Fruit fly (Drosophila melanogaster) whole organism, pupa: ENCODE results near the gene CG14803.

Experiments used
- CG10348 ChIP-seq: fragments of 200-800 bp; sonication (Bioruptor generic); IDR thresholded peaks from 2 replicates; pipeline ENCODE4 v1.3.6; 2022; ENCODE audit warnings: missing biosample characterization, missing genetic modification characterization
- CG12605 ChIP-seq: fragments of 200-800 bp; sonication (Bioruptor generic); IDR thresholded peaks from 2 replicates; pipeline ENCODE4 v1.3.6; 2022; ENCODE audit warnings: missing biosample characterization, missing genetic modification characterization
- CG13204 ChIP-seq: fragments of 200-800 bp; sonication (Bioruptor generic); optimal IDR thresholded peaks from 2 replicates; lab custom pipeline; 2018; ENCODE audit warnings: missing biosample characterization, mild to moderate bottlenecking, missing genetic modification characterization, moderate library complexity
- CG14655 ChIP-seq: fragments of 200-800 bp; sonication (Bioruptor generic); optimal IDR thresholded peaks from 3 replicates; lab custom pipeline; 2017; ENCODE audit warnings: mild to moderate bottlenecking, missing biosample characterization, missing genetic modification reagents, missing genetic modification characterization
- CG15710 ChIP-seq: fragments of 200-800 bp; sonication (Bioruptor generic); optimal IDR thresholded peaks from 2 replicates; lab custom pipeline; 2018; ENCODE audit warnings: missing biosample characterization, mild to moderate bottlenecking, missing genetic modification characterization, moderate library complexity
- CG17806 ChIP-seq: fragments of 200-800 bp; sonication (Bioruptor generic); optimal IDR thresholded peaks from 2 replicates; lab custom pipeline; 2018; ENCODE audit warnings: missing biosample characterization, mild to moderate bottlenecking, missing genetic modification characterization, moderate library complexity
- CG32121 ChIP-seq: fragments of 200-800 bp; sonication (Bioruptor generic); IDR thresholded peaks from 2 replicates; pipeline ENCODE4 v1.3.6; 2022; ENCODE audit warnings: missing biosample characterization, missing genetic modification characterization
- CG34367 ChIP-seq: fragments of 200-800 bp; sonication (Bioruptor generic); optimal IDR thresholded peaks from 2 replicates; lab custom pipeline; 2018; ENCODE audit warnings: missing biosample characterization, mild to moderate bottlenecking, missing genetic modification characterization
- CG4496 ChIP-seq: fragments of 200-800 bp; sonication (Bioruptor generic); IDR thresholded peaks from 3 replicates; pipeline ENCODE4 v1.3.6; 2022; ENCODE audit warnings: missing biosample characterization, missing genetic modification characterization
- CG8159 ChIP-seq: fragments of 200-800 bp; sonication (Bioruptor generic); optimal IDR thresholded peaks from 3 replicates; lab custom pipeline; 2018; ENCODE audit warnings: missing biosample characterization, mild to moderate bottlenecking, missing genetic modification characterization, moderate library complexity
- CG8301 ChIP-seq: fragments of 200-800 bp; sonication (Bioruptor generic); optimal IDR thresholded peaks from 2 replicates; lab custom pipeline; 2018; ENCODE audit warnings: missing biosample characterization, mild to moderate bottlenecking, missing genetic modification characterization
- CG9948 ChIP-seq: fragments of 200-800 bp; sonication (Bioruptor generic); optimal IDR thresholded peaks from 2 replicates; lab custom pipeline; 2018; ENCODE audit warnings: missing biosample characterization, mild to moderate bottlenecking, missing genetic modification characterization, moderate library complexity
- D1 ChIP-seq: fragments of 200-800 bp; sonication (Bioruptor generic); optimal IDR thresholded peaks from 2 replicates; lab custom pipeline; 2018; ENCODE audit warnings: missing biosample characterization, mild to moderate bottlenecking, missing genetic modification characterization, moderate library complexity
- EcR ChIP-seq: fragments of 200-800 bp; sonication (Bioruptor generic); optimal IDR thresholded peaks from 3 replicates; lab custom pipeline; 2019; ENCODE audit warnings: missing biosample characterization, missing genetic modification characterization, mild to moderate bottlenecking, moderate library complexity, missing genetic modification reagents
- Ets98B ChIP-seq: fragments of 200-800 bp; sonication (Bioruptor generic); IDR thresholded peaks from 2 replicates; pipeline ENCODE4 v1.3.6; 2022; ENCODE audit warnings: missing biosample characterization, missing genetic modification characterization
- Pif1A ChIP-seq: fragments of 200-800 bp; sonication (Bioruptor generic); optimal IDR thresholded peaks from 3 replicates; lab custom pipeline; 2016; ENCODE audit warnings: missing biosample characterization, missing genetic modification characterization
- Pif1B ChIP-seq: fragments of 200-800 bp; sonication (Bioruptor generic); optimal IDR thresholded peaks from 3 replicates; lab custom pipeline; 2016; ENCODE audit warnings: missing biosample characterization, missing genetic modification characterization
- Snoo ChIP-seq: fragments of 200-800 bp; sonication (Bioruptor generic); optimal IDR thresholded peaks from 3 replicates; lab custom pipeline; 2017; ENCODE audit warnings: missing biosample characterization, mild to moderate bottlenecking, missing genetic modification characterization, inconsistent platforms
- fd96Ca ChIP-seq: fragments of 200-800 bp; sonication (Bioruptor generic); IDR thresholded peaks from 3 replicates; pipeline ENCODE4 v1.3.6; 2022; ENCODE audit warnings: missing biosample characterization, missing genetic modification characterization
- gl ChIP-seq: fragments of 200-800 bp; sonication (Bioruptor generic); optimal IDR thresholded peaks from 2 replicates; lab custom pipeline; 2018; ENCODE audit warnings: missing biosample characterization, mild to moderate bottlenecking, missing genetic modification characterization
- rn ChIP-seq: fragments of 200-800 bp; sonication (Bioruptor generic); IDR thresholded peaks from 2 replicates; pipeline ENCODE4 v1.3.6; 2022; ENCODE audit warnings: missing biosample characterization, missing genetic modification characterization

The CG14803 gene

DNA sequence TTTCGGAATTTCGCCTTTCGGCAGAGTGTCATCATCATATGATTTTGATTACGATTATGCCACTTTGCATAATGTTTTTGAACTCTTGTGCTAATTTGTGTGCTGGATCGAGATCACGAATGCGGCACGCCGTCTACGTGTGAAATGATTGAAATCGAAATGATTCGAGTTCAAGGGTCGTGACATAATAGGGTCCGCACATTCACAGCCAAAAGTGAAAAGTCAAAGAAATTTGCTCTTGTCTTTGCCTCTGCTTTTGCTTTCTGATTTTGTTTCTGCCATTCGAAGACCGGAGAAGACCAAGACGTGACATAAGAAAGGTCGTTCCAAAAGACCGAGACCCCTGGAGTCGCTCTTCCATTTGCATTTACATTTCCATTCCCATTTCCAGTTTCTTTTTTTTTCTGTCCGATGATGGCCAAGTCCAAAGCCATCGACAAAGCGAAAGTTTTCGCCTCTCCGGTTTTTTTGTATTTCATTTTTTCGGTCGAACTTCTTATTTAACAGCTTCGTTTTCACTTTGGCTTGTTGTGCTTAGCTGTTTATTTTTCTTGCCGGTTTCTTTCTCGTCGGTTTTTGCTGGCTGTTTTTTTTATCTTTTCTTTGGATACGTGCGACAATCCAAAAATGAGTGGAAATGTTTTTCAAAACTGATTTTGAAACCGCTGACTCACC lies 33.8 kb upstream of the CG14803 start:
- TF ChIP-seq CG4496 (no peak), CG12605 (GFP tag; lab: Robert Waterston, UW) (no peak), Pif1B (GFP tag; lab: Kevin White, UChicago) (no peak), CG15710 (tag; lab: Kevin White, UChicago) (no peak), CG8159 (tag; lab: Kevin White, UChicago) (no peak), CG34367 (no peak), Snoo (tag; lab: Kevin White, UChicago) (no peak), CG32121 (GFP tag; lab: Robert Waterston, UW) (no peak), CG14655 (GFP tag; lab: Kevin White, UChicago) (no peak), CG9948 (tag; lab: Kevin White, UChicago) (no peak), CG17806 (tag; lab: Kevin White, UChicago) (no peak), fd96Ca (no peak), D1 (tag; lab: Kevin White, UChicago) (no peak)

- TF ChIP-seq CG8159 (tag; lab: Kevin White, UChicago) = peak; percentile 84
- peak; percentile 80 for TF ChIP-seq CG9948 (tag; lab: Kevin White, UChicago)
- TF ChIP-seq D1 (tag; lab: Kevin White, UChicago) = peak; percentile 57
- peak; percentile 87 for TF ChIP-seq CG34367
- no peak for TF ChIP-seq CG32121 (GFP tag; lab: Robert Waterston, UW)
- TF ChIP-seq CG4496 = peak; percentile 73
- TF ChIP-seq Pif1A (GFP tag; lab: Kevin White, UChicago) = peak; percentile 84
- no peak for TF ChIP-seq CG12605 (GFP tag; lab: Robert Waterston, UW)
- peak; percentile 88 for TF ChIP-seq EcR (GFP tag; lab: Kevin White, UChicago)
- peak; percentile 75 for TF ChIP-seq CG14655 (GFP tag; lab: Kevin White, UChicago)
- peak; percentile 87 for TF ChIP-seq CG15710 (tag; lab: Kevin White, UChicago)
- TF ChIP-seq fd96Ca = peak; percentile 64; the same call in 2 of the 3 replicates
- TF ChIP-seq CG13204 (GFP tag; lab: Kevin White, UChicago) = peak; percentile 63
- TF ChIP-seq Snoo (tag; lab: Kevin White, UChicago) = peak; percentile 79
- TF ChIP-seq Pif1B (GFP tag; lab: Kevin White, UChicago) = peak; percentile 88
- peak; percentile 51 for TF ChIP-seq Ets98B (GFP tag; lab: Robert Waterston, UW)
- TF ChIP-seq CG8301 (tag; lab: Kevin White, UChicago) = peak; percentile 60
- no peak for TF ChIP-seq CG10348 (GFP tag; lab: Robert Waterston, UW)
- TF ChIP-seq gl (tag; lab: Kevin White, UChicago) = peak; percentile 82
- peak; percentile 83 for TF ChIP-seq CG17806 (tag; lab: Kevin White, UChicago)
- 0 out of 2 replicates have a peak, but pooled peaks have one; percentile 35 for TF ChIP-seq rn (GFP tag; lab: Robert Waterston, UW)
Observed at dm6 chrX:1840520-1840919, 28.1 kb upstream of the CG14803 start.

DNA sequence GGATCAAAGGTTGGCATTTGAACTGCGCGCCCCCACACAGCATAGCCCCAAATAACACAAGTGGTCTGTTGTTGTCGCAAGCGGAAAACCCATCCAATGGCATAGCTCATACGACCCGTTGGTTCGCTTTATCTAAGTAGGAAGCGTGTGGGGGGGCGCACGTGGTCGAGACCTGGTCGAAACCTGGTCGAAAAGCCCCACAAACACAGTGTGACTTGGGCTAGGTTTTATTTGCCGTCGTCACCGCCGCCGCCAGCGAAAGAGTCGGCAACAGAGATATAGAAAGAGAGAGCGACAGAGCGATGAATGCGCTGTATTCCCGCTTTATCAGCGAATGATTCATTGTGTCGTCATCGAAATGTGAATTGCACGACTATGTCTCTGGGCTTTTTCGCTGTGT lies 25.8 kb upstream of the CG14803 start:
- TF ChIP-seq Ets98B (GFP tag; lab: Robert Waterston, UW) = peak; percentile 12; the same call in 1 of the 2 replicates
- TF ChIP-seq CG10348 (GFP tag; lab: Robert Waterston, UW) = no peak
- TF ChIP-seq EcR (GFP tag; lab: Kevin White, UChicago) = peak; percentile 31
- TF ChIP-seq, all 21 proteins: peak for 2

dm6 chrX:1845413-1845951 lies 23.2 kb upstream of the CG14803 start:
- no peak for TF ChIP-seq EcR (GFP tag; lab: Kevin White, UChicago)
- TF ChIP-seq CG14655 (GFP tag; lab: Kevin White, UChicago) = no peak
- no peak for TF ChIP-seq CG15710 (tag; lab: Kevin White, UChicago)
- 0 out of 2 replicates have a peak, but pooled peaks have one; percentile 39 for TF ChIP-seq Ets98B (GFP tag; lab: Robert Waterston, UW)
- no peak for TF ChIP-seq gl (tag; lab: Kevin White, UChicago)
- TF ChIP-seq CG4496 = 0 out of 3 replicates have a peak, but pooled peaks have one; percentile 49

- TF ChIP-seq EcR (GFP tag; lab: Kevin White, UChicago) = peak; percentile 80
- TF ChIP-seq CG10348 (GFP tag; lab: Robert Waterston, UW) = no peak
Observed at dm6 chrX:1846386-1846785, 22.3 kb upstream of the CG14803 start.

DNA sequence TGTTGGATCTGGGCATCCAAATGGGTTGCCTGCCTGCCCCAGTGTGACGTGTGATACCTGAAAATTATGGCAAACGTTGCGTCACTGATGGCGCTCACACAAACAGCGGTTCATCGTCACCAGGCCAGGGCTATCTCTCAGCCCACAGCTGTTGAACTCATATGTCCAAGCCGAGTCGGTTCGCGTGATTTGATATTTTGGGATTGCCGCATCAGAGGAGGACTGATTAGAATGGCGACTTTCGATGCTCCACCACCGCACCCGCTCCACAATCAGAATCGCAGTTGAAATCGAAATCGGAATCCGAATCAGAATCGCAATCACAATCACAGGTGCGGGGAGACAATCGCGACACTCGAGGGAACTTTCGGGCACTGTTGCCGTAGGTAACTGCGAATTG lies 20.9 kb upstream of the CG14803 start:
- TF ChIP-seq CG8159 (tag; lab: Kevin White, UChicago) = no peak
- no peak for TF ChIP-seq CG34367
- TF ChIP-seq CG13204 (GFP tag; lab: Kevin White, UChicago) = no peak
- no peak for TF ChIP-seq EcR (GFP tag; lab: Kevin White, UChicago)
- TF ChIP-seq CG9948 (tag; lab: Kevin White, UChicago) = no peak
- no peak for TF ChIP-seq Ets98B (GFP tag; lab: Robert Waterston, UW)
- no peak for TF ChIP-seq CG17806 (tag; lab: Kevin White, UChicago)
- no peak for TF ChIP-seq Pif1B (GFP tag; lab: Kevin White, UChicago)
- no peak for TF ChIP-seq gl (tag; lab: Kevin White, UChicago)
- TF ChIP-seq Snoo (tag; lab: Kevin White, UChicago) = no peak
